Fruit fly (Drosophila melanogaster) whole organism, embryonic: ENCODE data around the gene Pld3.

Experiments
- B-H2 ChIP-seq: fragments of 200-800 bp; sonication (Bioruptor generic); optimal IDR thresholded peaks from 2 replicates; lab custom pipeline; 2018; ENCODE audit warnings: missing biosample characterization, mild to moderate bottlenecking, missing genetic modification characterization
- Blimp-1 ChIP-seq: fragments of 200-800 bp; sonication (Bioruptor generic); optimal IDR thresholded peaks from 3 replicates; lab custom pipeline; 2018; ENCODE audit warnings: missing biosample characterization, missing genetic modification characterization, mild to moderate bottlenecking, moderate library complexity, missing genetic modification reagents
- CG10267 ChIP-seq: fragments of 200-800 bp; sonication (Bioruptor generic); optimal IDR thresholded peaks from 2 replicates; lab custom pipeline; 2018; ENCODE audit warnings: missing biosample characterization, mild to moderate bottlenecking, missing genetic modification characterization, moderate library complexity
- CG10654 ChIP-seq: fragments of 200-800 bp; sonication (Bioruptor generic); optimal IDR thresholded peaks from 2 replicates; lab custom pipeline; 2016; ENCODE audit warnings: missing biosample characterization, missing genetic modification characterization
- CG13123 ChIP-seq: fragments of 200-800 bp; sonication (Bioruptor generic); optimal IDR thresholded peaks from 2 replicates; lab custom pipeline; 2016; ENCODE audit warnings: missing biosample characterization, missing genetic modification characterization
- CG14050 ChIP-seq: fragments of 200-800 bp; sonication (Bioruptor generic); IDR thresholded peaks from 3 replicates; pipeline ENCODE4 v1.3.6; 2022; ENCODE audit warnings: missing biosample characterization, missing genetic modification characterization
- CG14860 ChIP-seq: fragments of 200-800 bp; sonication (Bioruptor generic); IDR thresholded peaks from 3 replicates; pipeline ENCODE4 v1.3.6; 2022; ENCODE audit warnings: missing biosample characterization, missing genetic modification characterization; ENCODE audit not compliant: partially characterized antibody
- CG15479 ChIP-seq: fragments of 200-800 bp; sonication (Bioruptor generic); optimal IDR thresholded peaks from 3 replicates; lab custom pipeline; 2019; ENCODE audit warnings: missing biosample characterization, mild to moderate bottlenecking, missing genetic modification characterization, moderate library complexity
- CG17829 ChIP-seq: fragments of 200-800 bp; optimal IDR thresholded peaks from 2 replicates; lab custom pipeline; 2019; ENCODE audit warnings: missing biosample characterization, mild to moderate bottlenecking, missing genetic modification characterization, moderate library complexity
- CG18599 ChIP-seq: fragments of 200-800 bp; sonication (Bioruptor generic); optimal IDR thresholded peaks from 3 replicates; lab custom pipeline; 2017; ENCODE audit warnings: missing biosample characterization, missing genetic modification characterization, mild to moderate bottlenecking, moderate library complexity, missing genetic modification reagents
- CG18619 ChIP-seq: fragments of 200-800 bp; sonication (Bioruptor generic); optimal IDR thresholded peaks from 3 replicates; lab custom pipeline; 2017; ENCODE audit warnings: missing biosample characterization, mild to moderate bottlenecking, missing genetic modification characterization
- CG2116 ChIP-seq: fragments of 200-800 bp; sonication (Bioruptor generic); optimal IDR thresholded peaks from 3 replicates; lab custom pipeline; 2018; ENCODE audit warnings: missing biosample characterization, mild to moderate bottlenecking, missing genetic modification characterization
- CG30431 ChIP-seq: fragments of 200-800 bp; sonication (Bioruptor generic); optimal IDR thresholded peaks from 2 replicates; lab custom pipeline; 2017; ENCODE audit warnings: missing biosample characterization, missing genetic modification characterization
- CG3281 ChIP-seq: fragments of 200-800 bp; sonication (Bioruptor generic); optimal IDR thresholded peaks from 3 replicates; lab custom pipeline; 2017; ENCODE audit warnings: missing biosample characterization, mild to moderate bottlenecking, missing genetic modification characterization
- CG33213 ChIP-seq: fragments of 200-800 bp; sonication (Bioruptor generic); optimal IDR thresholded peaks from 3 replicates; lab custom pipeline; 2016; ENCODE audit warnings: missing biosample characterization, missing genetic modification characterization
- CG6765 ChIP-seq: fragments of 200-800 bp; sonication (Bioruptor generic); optimal IDR thresholded peaks from 3 replicates; lab custom pipeline; 2017; ENCODE audit warnings: missing biosample characterization, mild to moderate bottlenecking, missing genetic modification characterization
- CG7357 ChIP-seq: fragments of 200-800 bp; sonication (Bioruptor generic); IDR thresholded peaks from 3 replicates; pipeline ENCODE4 v1.3.6; 2022; ENCODE audit warnings: missing biosample characterization, missing genetic modification characterization
- CG7556 ChIP-seq: fragments of 200-800 bp; sonication (Bioruptor generic); optimal IDR thresholded peaks from 2 replicates; lab custom pipeline; 2017; ENCODE audit warnings: missing biosample characterization, mild to moderate bottlenecking, missing genetic modification characterization
- CG9932 ChIP-seq: fragments of 200-800 bp; sonication (Bioruptor generic); IDR thresholded peaks from 2 replicates; pipeline ENCODE4 v1.3.6; 2022; ENCODE audit warnings: missing biosample characterization, missing genetic modification characterization
- CoRest ChIP-seq: fragments of 200-800 bp; sonication (Bioruptor generic); optimal IDR thresholded peaks from 3 replicates; lab custom pipeline; 2018; ENCODE audit warnings: missing biosample characterization, mild to moderate bottlenecking, missing genetic modification characterization, moderate library complexity
- Dek ChIP-seq: fragments of 200-800 bp; sonication (Bioruptor generic); optimal IDR thresholded peaks from 3 replicates; lab custom pipeline; 2019; ENCODE audit warnings: missing biosample characterization, mild to moderate bottlenecking, missing genetic modification characterization, moderate library complexity
- Doc3 ChIP-seq: fragments of 200-800 bp; sonication (Bioruptor generic); IDR thresholded peaks from 3 replicates; pipeline ENCODE4 v1.3.6; 2022; ENCODE audit warnings: missing biosample characterization, missing genetic modification characterization; ENCODE audit not compliant: partially characterized antibody
- E2f2 ChIP-seq: fragments of 200-800 bp; sonication (Bioruptor generic); IDR thresholded peaks from 2 replicates; pipeline ENCODE4 v1.3.6; 2022; ENCODE audit warnings: missing biosample characterization, missing genetic modification characterization
- HLH4C ChIP-seq: fragments of 200-800 bp; sonication (Bioruptor generic); IDR thresholded peaks from 3 replicates; pipeline ENCODE4 v1.3.6; 2022; ENCODE audit warnings: missing biosample characterization, missing genetic modification characterization; ENCODE audit not compliant: partially characterized antibody
- Hr3 ChIP-seq: fragments of 200-800 bp; sonication (Bioruptor generic); optimal IDR thresholded peaks from 3 replicates; lab custom pipeline; 2016; ENCODE audit warnings: missing biosample characterization, missing genetic modification characterization
- Mrtf ChIP-seq: fragments of 200-800 bp; sonication (Bioruptor generic); IDR thresholded peaks from 3 replicates; pipeline ENCODE4 v1.3.6; 2022; ENCODE audit warnings: missing biosample characterization, missing genetic modification characterization
- NC2α ChIP-seq: fragments of 200-800 bp; sonication (Bioruptor generic); optimal IDR thresholded peaks from 2 replicates; lab custom pipeline; 2016; ENCODE audit warnings: missing biosample characterization, missing genetic modification characterization
- NfI ChIP-seq: fragments of 200-800 bp; sonication (Bioruptor generic); optimal IDR thresholded peaks from 3 replicates; lab custom pipeline; 2018; ENCODE audit warnings: missing biosample characterization, mild to moderate bottlenecking, missing genetic modification characterization, moderate library complexity
- Pdp1 ChIP-seq, 2 experiments: fragments of 200-800 bp; sonication (Bioruptor generic); optimal IDR thresholded peaks; 3 replicates each; lab custom pipeline; 2016; ENCODE audit warnings: missing biosample characterization in 2 of 2, missing genetic modification characterization in 2 of 2, mild to moderate bottlenecking in 1 of 2, moderate library complexity in 1 of 2
- Sin3A ChIP-seq: fragments of >200 bp; optimal IDR thresholded peaks from 2 replicates; lab custom pipeline; 2018
- dati ChIP-seq: fragments of 200-800 bp; sonication (Bioruptor generic); IDR thresholded peaks from 2 replicates; pipeline ENCODE4 v1.3.6; 2022; ENCODE audit warnings: missing biosample characterization, missing genetic modification characterization
- dm ChIP-seq: fragments of 200-800 bp; sonication (Bioruptor generic); optimal IDR thresholded peaks from 3 replicates; lab custom pipeline; 2016; ENCODE audit warnings: missing biosample characterization, missing genetic modification characterization
- dmrt99B ChIP-seq: fragments of 200-800 bp; sonication (Bioruptor generic); optimal IDR thresholded peaks from 2 replicates; lab custom pipeline; 2018; ENCODE audit warnings: missing biosample characterization, mild to moderate bottlenecking, missing genetic modification characterization, moderate library complexity
- exex ChIP-seq: fragments of 200-800 bp; sonication (Bioruptor generic); optimal IDR thresholded peaks from 4 replicates; lab custom pipeline; 2018; ENCODE audit warnings: missing biosample characterization, mild to moderate bottlenecking, missing genetic modification characterization, moderate library complexity
- fd96Cb ChIP-seq: fragments of 200-800 bp; sonication (Bioruptor generic); optimal IDR thresholded peaks from 2 replicates; lab custom pipeline; 2018; ENCODE audit warnings: missing biosample characterization, mild to moderate bottlenecking, missing genetic modification characterization, moderate library complexity
- gce ChIP-seq: fragments of 200-800 bp; sonication (Bioruptor generic); IDR thresholded peaks from 3 replicates; pipeline ENCODE4 v1.3.6; 2022; ENCODE audit warnings: missing biosample characterization, missing genetic modification characterization
- gfzf ChIP-seq: fragments of 200-800 bp; sonication (Bioruptor generic); optimal IDR thresholded peaks from 2 replicates; lab custom pipeline; 2016; ENCODE audit warnings: missing biosample characterization, mild to moderate bottlenecking, missing genetic modification characterization, moderate library complexity
- gt ChIP-seq: fragments of 200-800 bp; sonication (Bioruptor generic); IDR thresholded peaks from 2 replicates; pipeline ENCODE4 v1.3.6; 2022; ENCODE audit warnings: missing biosample characterization, missing genetic modification characterization
- jumu ChIP-seq: fragments of 200-800 bp; sonication (Bioruptor generic); optimal IDR thresholded peaks from 3 replicates; lab custom pipeline; 2016; ENCODE audit warnings: missing biosample characterization, missing genetic modification characterization
- klu ChIP-seq: fragments of 200-800 bp; sonication (Bioruptor generic); IDR thresholded peaks from 2 replicates; pipeline ENCODE4 v1.3.6; 2022; ENCODE audit warnings: missing biosample characterization, missing genetic modification characterization
- onecut ChIP-seq: fragments of 200-800 bp; sonication (Bioruptor generic); IDR thresholded peaks from 2 replicates; pipeline ENCODE4 v1.3.6; 2022; ENCODE audit warnings: missing biosample characterization, missing genetic modification characterization
- sens ChIP-seq: fragments of 200-800 bp; sonication (Bioruptor generic); peaks from one replicate; lab custom pipeline; 2016; ENCODE audit warnings: missing biosample characterization, missing genetic modification characterization
- seq ChIP-seq: fragments of 200-800 bp; sonication (Bioruptor generic); IDR thresholded peaks from 2 replicates; pipeline ENCODE4 v1.3.6; 2022; ENCODE audit warnings: missing biosample characterization, missing genetic modification characterization
- ssp ChIP-seq: fragments of 200-800 bp; sonication (Bioruptor generic); IDR thresholded peaks from 2 replicates; pipeline ENCODE4 v1.3.6; 2022; ENCODE audit warnings: missing biosample characterization, missing genetic modification characterization
- sug ChIP-seq: fragments of 200-800 bp; optimal IDR thresholded peaks from 2 replicates; lab custom pipeline; 2019; ENCODE audit warnings: missing biosample characterization, mild to moderate bottlenecking, missing genetic modification characterization, moderate library complexity
- tll ChIP-seq, 2 experiments: fragments of 200-800 bp in 1 of 2; fragments of >200 bp in 1 of 2; sonication (Bioruptor generic) in 1 of 2; optimal IDR thresholded peaks; 2 replicates each; lab custom pipeline; 2017 to 2019; ENCODE audit warnings: missing biosample characterization in 2 of 2, missing genetic modification characterization in 2 of 2, mild to moderate bottlenecking in 1 of 2, moderate library complexity in 1 of 2
- unc-4 ChIP-seq: fragments of 200-800 bp; sonication (Bioruptor generic); IDR thresholded peaks from 2 replicates; pipeline ENCODE4 v1.3.6; 2022; ENCODE audit warnings: missing biosample characterization, missing genetic modification characterization; ENCODE audit not compliant: partially characterized antibody
- zf30C ChIP-seq: fragments of 200-800 bp; sonication (Bioruptor generic); optimal IDR thresholded peaks from 3 replicates; lab custom pipeline; 2018; ENCODE audit warnings: missing biosample characterization, mild to moderate bottlenecking, missing genetic modification characterization
- zfh2 ChIP-seq: fragments of 200-800 bp; sonication (Bioruptor generic); optimal IDR thresholded peaks from 2 replicates; lab custom pipeline; 2016; ENCODE audit warnings: missing biosample characterization, missing genetic modification characterization

The Pld3 gene

dm6 chr2L:21141714-21142500 lies 16.7 kb upstream of the Pld3 start, which contains the start of gene Dap160 (continued):
- TF ChIP-seq gfzf (GFP tag; lab: Kevin White, UChicago) (peak; percentile 60), CG10267 (tag; lab: Kevin White, UChicago) (peak; percentile 89), Pdp1 (GFP tag; optimal IDR thresholded peaks at IDR 0.05; lab: Kevin White, UChicago) (peak in 1 of 2 experiments; percentile 27), klu (GFP tag; lab: Robert Waterston, UW) (no peak), dmrt99B (tag; lab: Kevin White, UChicago) (no peak), CG10654 (GFP tag; lab: Kevin White, UChicago) (no peak), ssp (GFP tag; lab: Robert Waterston, UW) (no peak; the same call in 1 of the 2 replicates), CG13123 (no peak), NfI (no peak), CG15479 (GFP tag; lab: Kevin White, UChicago) (no peak), CG9932 (peak; percentile 55), jumu (GFP tag; lab: Kevin White, UChicago) (no peak), CG3281 (GFP tag; lab: Kevin White, UChicago) (peak; percentile 21), dm (no peak), tll (GFP tag; optimal IDR thresholded peaks at IDR 0.05; lab: Kevin White, UChicago) (no peak), Hr3 (no peak), CG18599 (GFP tag; lab: Kevin White, UChicago) (no peak), CG2116 (GFP tag; lab: Kevin White, UChicago) (peak; percentile 30), onecut (GFP tag; lab: Robert Waterston, UW) (peak; percentile 79), B-H2 (peak; percentile 8), CG18619 (GFP tag; lab: Kevin White, UChicago) (no peak), CG7357 (peak; percentile 62), dati (GFP tag; lab: Robert Waterston, UW) (no peak), sug (peak; percentile 5), Blimp-1 (no peak), CG33213 (GFP tag; lab: Kevin White, UChicago) (no peak), Dek (tag; lab: Kevin White, UChicago) (no peak), HLH4C (GFP tag; lab: Robert Waterston, UW) (peak; percentile 62), fd96Cb (tag; lab: Kevin White, UChicago) (no peak), seq (GFP tag; lab: Robert Waterston, UW) (peak; percentile 29; the same call in 1 of the 2 replicates), CG17829 (no peak), Doc3 (GFP tag; lab: Robert Waterston, UW) (peak; percentile 47; the same call in 1 of the 3 replicates), unc-4 (GFP tag; lab: Robert Waterston, UW) (peak; percentile 68), Sin3A (lab: Kevin White, UChicago) (no peak), zfh2 (peak; percentile 7), NC2α (GFP tag; lab: Kevin White, UChicago) (no peak), CG6765 (GFP tag; lab: Kevin White, UChicago) (no peak), gt (GFP tag; lab: Robert Waterston, UW) (no peak), CG7556 (GFP tag; lab: Kevin White, UChicago) (no peak), gce (no peak), CoRest (no peak), sens (GFP tag; lab: Kevin White, UChicago) (peak; percentile 76), CG14860 (GFP tag; lab: Robert Waterston, UW) (peak; percentile 48; the same call in 1 of the 3 replicates), exex (tag; lab: Kevin White, UChicago) (peak; percentile 39), zf30C (no peak), E2f2 (GFP tag; lab: Robert Waterston, UW) (peak; percentile 60), Mrtf (GFP tag; lab: Robert Waterston, UW) (no peak), CG30431 (GFP tag; lab: Kevin White, UChicago) (no peak), CG14050 (GFP tag; lab: Robert Waterston, UW) (no peak)
